Fruit fly (Drosophila melanogaster): Measurements from ENCODE around the gene eIF1A.

The eIF1A gene

DNA sequence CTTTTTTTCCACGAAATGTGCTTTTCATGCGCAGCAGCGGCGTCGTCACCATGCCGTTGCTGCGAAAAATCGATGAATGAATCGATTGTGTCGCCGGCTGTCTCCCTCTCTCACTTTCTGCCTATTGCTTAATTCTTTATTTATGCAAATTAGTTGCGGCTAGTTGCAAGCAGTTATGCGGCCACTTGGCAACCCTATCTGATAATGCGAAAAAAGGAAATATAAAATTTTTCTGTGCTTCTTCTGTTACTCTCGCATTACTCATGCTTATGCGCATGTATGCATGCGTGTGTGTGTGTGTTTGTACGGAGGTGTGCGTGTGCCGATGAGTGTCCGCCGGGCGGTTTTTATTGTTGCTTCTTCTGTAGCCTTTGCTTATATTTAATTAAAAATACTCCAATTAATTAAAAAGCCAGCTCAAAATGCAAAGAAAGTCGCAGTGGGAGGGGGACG lies 30.7 kb upstream of the eIF1A start (continued):
- TF ChIP-seq CG7963 (GFP tag; IDR thresholded peaks at IDR 0.05; ENCODE audit: partially characterized antibody) (no peak), tap (tag; optimal IDR thresholded peaks at IDR 0.05) (no peak), wek (GFP tag; optimal IDR thresholded peaks at IDR 0.05) (no peak), Hey (tag; optimal IDR thresholded peaks at IDR 0.05) (no peak), NfI (GFP tag; optimal IDR thresholded peaks at IDR 0.05) (no peak), grau (tag; optimal IDR thresholded peaks at IDR 0.05) (no peak), Sry-δ (GFP tag; optimal IDR thresholded peaks at IDR 0.05) (no peak), zfh2 (GFP tag; optimal IDR thresholded peaks at IDR 0.05) (peak; percentile 42), Rx (GFP tag; IDR thresholded peaks at IDR 0.05) (no peak), Usf (GFP tag; optimal IDR thresholded peaks at IDR 0.05) (no peak), CG14667 (GFP tag; IDR thresholded peaks at IDR 0.05) (no peak), Optix (GFP tag; IDR thresholded peaks at IDR 0.05) (no peak), CG13424 (tag; optimal IDR thresholded peaks at IDR 0.05) (no peak), D19B (GFP tag; optimal IDR thresholded peaks at IDR 0.05) (peak; percentile 6), CG5245 (GFP tag; optimal IDR thresholded peaks at IDR 0.05) (no peak), chm (GFP tag; IDR thresholded peaks at IDR 0.05) (peak; percentile 7; the same call in 1 of the 2 replicates), CG14860 (GFP tag; IDR thresholded peaks at IDR 0.05; ENCODE audit: partially characterized antibody) (no peak), CG15011 (GFP tag; optimal IDR thresholded peaks at IDR 0.05) (no peak), Side (GFP tag; optimal IDR thresholded peaks at IDR 0.05) (no peak), bab2 (GFP tag; optimal IDR thresholded peaks at IDR 0.05) (no peak), CG17361 (GFP tag; IDR thresholded peaks at IDR 0.05) (no peak), CG10462 (GFP tag; optimal IDR thresholded peaks at IDR 0.05) (no peak), HLH4C (GFP tag; IDR thresholded peaks at IDR 0.05; ENCODE audit: partially characterized antibody) (no peak), CG2202 (tag; optimal IDR thresholded peaks at IDR 0.05) (no peak), CG12219 (GFP tag; optimal IDR thresholded peaks at IDR 0.05) (no peak), C15 (GFP tag; IDR thresholded peaks at IDR 0.05) (no peak), Ada2b (GFP tag; IDR thresholded peaks at IDR 0.05) (no peak), pnt (GFP tag; optimal IDR thresholded peaks at IDR 0.05) (no peak), CG11398 (GFP tag; optimal IDR thresholded peaks at IDR 0.05) (no peak), CG15073 (GFP tag; optimal IDR thresholded peaks at IDR 0.05) (no peak), wor (GFP tag; IDR thresholded peaks at IDR 0.05) (no peak), Rfx (GFP tag; IDR thresholded peaks at IDR 0.05) (no peak; the same call in 1 of the 2 replicates), CG12391 (tag; optimal IDR thresholded peaks at IDR 0.05) (no peak), da (GFP tag; optimal IDR thresholded peaks at IDR 0.05) (no peak), fd102C (GFP tag; optimal IDR thresholded peaks at IDR 0.05) (no peak), Nf-YA (GFP tag; IDR thresholded peaks at IDR 0.05) (no peak), ab (GFP tag; optimal IDR thresholded peaks at IDR 0.05) (no peak), H2.0 (GFP tag; IDR thresholded peaks at IDR 0.05) (no peak), ham (GFP tag; IDR thresholded peaks at IDR 0.05) (no peak), vvl (GFP tag; IDR thresholded peaks at IDR 0.05) (peak; percentile 71), peb (GFP tag; IDR thresholded peaks at IDR 0.05) (no peak), jing (GFP tag; optimal IDR thresholded peaks at IDR 0.05) (no peak), gem (tag; optimal IDR thresholded peaks at IDR 0.05) (no peak), Atf-2 (GFP tag; optimal IDR thresholded peaks at IDR 0.05) (no peak), pros (GFP tag; optimal IDR thresholded peaks at IDR 0.05) (no peak), CG11093 (GFP tag; IDR thresholded peaks at IDR 0.05) (no peak), HHEX (GFP tag; optimal IDR thresholded peaks at IDR 0.05) (no peak), CG6765 (GFP tag; optimal IDR thresholded peaks at IDR 0.05) (peak; percentile 28), Asciz (GFP tag; optimal IDR thresholded peaks at IDR 0.05) (no peak), CG6654 (GFP tag; optimal IDR thresholded peaks at IDR 0.05) (no peak), az2 (GFP tag; optimal IDR thresholded peaks at IDR 0.05) (no peak), jumu (GFP tag; optimal IDR thresholded peaks at IDR 0.05) (peak; percentile 1), CG3065 (GFP tag; optimal IDR thresholded peaks at IDR 0.05) (no peak)
